Fruit fly (Drosophila melanogaster): ENCODE data around the gene fw.

The fw gene

dm6 chrX:12012149-12013097 is 8.7 kb upstream of the fw start, which contains the start of the genes CG1492 and regucalcin:
TSS of gene CG1492 (minus strand) at chrX:12012211.
TSS of gene regucalcin (plus strand) at chrX:12012377.
- no peak for TF ChIP-seq noc (tag; optimal IDR thresholded peaks at IDR 0.05)

- no peak for TF ChIP-seq noc (tag; optimal IDR thresholded peaks at IDR 0.05)
These were observed 3.9 kb upstream of the fw start for dm6 chrX:12007593-12007992.

dm6 chrX:12006678-12007441 is 3.1 kb upstream of the fw start, which contains the start of gene CG1806:
TSS of gene CG1806 (plus strand) at chrX:12007176.
- no peak for TF ChIP-seq noc (tag; optimal IDR thresholded peaks at IDR 0.05)

dm6 chrX:12004395-12004768 is 668 bp upstream of the fw start:
- TF ChIP-seq noc (tag; optimal IDR thresholded peaks at IDR 0.05), result peak; percentile 12

- TF ChIP-seq noc (tag; optimal IDR thresholded peaks at IDR 0.05), result no peak
These were observed 2.7 kb downstream of the fw start for dm6 chrX:12001005-12001404.

- no peak for TF ChIP-seq noc (tag; optimal IDR thresholded peaks at IDR 0.05)
These were observed 3.6 kb downstream of the fw start for dm6 chrX:11999974-12000618.

dm6 chrX:11993279-11993678 is 10.4 kb downstream of the fw start:
- TF ChIP-seq noc (tag; optimal IDR thresholded peaks at IDR 0.05), result no peak

dm6 chrX:11992668-11993067 is 11.0 kb downstream of the fw start, which contains the start of gene CG18130:
TSS of gene CG18130 (minus strand) at chrX:11992768.
- TF ChIP-seq noc (tag; optimal IDR thresholded peaks at IDR 0.05), result no peak

- TF ChIP-seq noc (tag; optimal IDR thresholded peaks at IDR 0.05), result no peak
These were observed 14.8 kb downstream of the fw start, which contains the start of gene tsg for dm6 chrX:11988912-11989311. TSS of gene tsg (minus strand) at chrX:11988948.

- no peak for TF ChIP-seq noc (tag; optimal IDR thresholded peaks at IDR 0.05)
These were observed 16.1 kb downstream of the fw start, which contains the start of gene gd for dm6 chrX:11987664-11988063. TSS of gene gd (minus strand) at chrX:11987764.

- TF ChIP-seq noc (tag; optimal IDR thresholded peaks at IDR 0.05), result no peak
These were observed 18.7 kb downstream of the fw start, which contains the start of gene cac for dm6 chrX:11984987-11985386. TSS of gene cac (minus strand) at chrX:11985087.

dm6 chrX:11983838-11984237 is 19.9 kb downstream of the fw start:
- no peak for TF ChIP-seq noc (tag; optimal IDR thresholded peaks at IDR 0.05)

All from whole organism, larva.